Fruit fly (Drosophila melanogaster): Measurements from ENCODE around the gene CG14315.

CG14315 gene

dm6 chr3R:18169982-18170531 lies 11.6 kb downstream of the CG14315 start (continued):
- TF ChIP-seq cg (GFP tag; optimal IDR thresholded peaks at IDR 0.05): peak; percentile 56
- TF ChIP-seq Elba2 (GFP tag; optimal IDR thresholded peaks at IDR 0.05): peak; percentile 85
- TF ChIP-seq sd (tag; optimal IDR thresholded peaks at IDR 0.05): no peak
- TF ChIP-seq CG18599 (GFP tag; optimal IDR thresholded peaks at IDR 0.05): peak; percentile 13
- no peak for TF ChIP-seq gfzf (GFP tag; optimal IDR thresholded peaks at IDR 0.05)
- no peak for TF ChIP-seq CG3726 (GFP tag; IDR thresholded peaks at IDR 0.05)
- no peak for TF ChIP-seq Hr78 (GFP tag; optimal IDR thresholded peaks at IDR 0.05)
- TF ChIP-seq CG2678 (tag; optimal IDR thresholded peaks at IDR 0.05): peak; percentile 25
- TF ChIP-seq gro (GFP tag; optimal IDR thresholded peaks at IDR 0.05): peak; percentile 26
- TF ChIP-seq CG42726 (GFP tag; IDR thresholded peaks at IDR 0.05; ENCODE audit: partially characterized antibody): no peak
- TF ChIP-seq CG31441 (GFP tag; IDR thresholded peaks at IDR 0.05): no peak

DNA sequence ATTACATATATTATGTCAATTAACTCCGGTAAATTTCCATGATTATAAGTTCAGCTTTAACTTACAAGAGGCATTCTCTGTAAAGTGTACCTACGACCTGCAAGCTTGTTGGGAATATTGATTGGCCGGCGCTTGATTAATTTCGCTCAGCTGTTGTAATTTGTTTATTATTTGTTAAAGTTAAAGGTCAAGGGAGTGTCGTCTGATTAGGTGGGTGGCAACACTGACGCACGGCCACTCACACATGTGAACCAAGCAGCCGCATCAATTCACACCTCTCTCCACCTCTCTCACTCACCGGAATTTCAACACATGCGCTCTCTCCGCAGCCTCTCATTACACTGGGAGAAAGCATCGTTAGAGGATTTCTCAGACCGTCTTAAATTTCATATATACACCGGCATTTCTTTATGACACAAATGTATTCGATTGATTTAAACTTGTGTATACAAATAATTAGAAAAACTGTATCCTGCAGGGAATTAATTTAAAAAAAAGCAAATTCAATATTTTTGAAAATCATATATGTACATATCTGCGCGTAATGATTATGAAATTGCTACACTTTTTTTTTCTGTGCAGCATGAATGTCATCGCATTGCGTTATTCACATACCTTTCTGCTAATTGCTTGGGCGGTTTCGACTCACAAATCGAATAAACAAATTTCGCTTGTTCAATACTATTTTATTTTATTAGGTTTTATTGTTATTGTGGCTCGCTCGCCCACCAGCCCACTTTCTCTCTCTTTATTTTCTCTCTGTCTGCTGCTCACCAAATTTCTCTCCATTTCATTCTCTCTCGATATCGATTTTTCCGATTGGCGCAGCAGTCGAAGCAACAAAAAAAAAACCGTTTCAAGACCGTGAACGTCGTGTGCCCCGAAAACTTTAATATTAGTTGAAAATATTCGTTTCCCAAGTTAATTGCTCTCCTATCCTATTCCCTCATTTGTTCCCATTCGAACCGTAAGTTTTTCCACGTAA lies 13.8 kb downstream of the CG14315 start:
- TF ChIP-seq gcm2 (GFP tag; optimal IDR thresholded peaks at IDR 0.05) (peak; percentile 89), CG8388 (GFP tag; optimal IDR thresholded peaks at IDR 0.05) (peak; percentile 92), cato (GFP tag; optimal IDR thresholded peaks at IDR 0.05; ENCODE audit: borderline replicate concordance) (peak; percentile 89), CG10979 (tag; optimal IDR thresholded peaks at IDR 0.05) (peak; percentile 94), CG7745 (tag; optimal IDR thresholded peaks at IDR 0.05) (no peak), az2 (GFP tag; optimal IDR thresholded peaks at IDR 0.05) (peak; percentile 95), CG9932 (GFP tag; IDR thresholded peaks at IDR 0.05) (peak; percentile 82), CG31388 (GFP tag; optimal IDR thresholded peaks at IDR 0.05) (peak; percentile 77), Sin3A (optimal IDR thresholded peaks at IDR 0.05) (no peak), pita (GFP tag; optimal IDR thresholded peaks at IDR 0.05) (no peak), CG30020 (tag; optimal IDR thresholded peaks at IDR 0.05) (no peak), hb (GFP tag; IDR thresholded peaks at IDR 0.05; ENCODE audit: partially characterized antibody) (no peak), tap (tag; optimal IDR thresholded peaks at IDR 0.05) (peak; percentile 86), lola (GFP tag; optimal IDR thresholded peaks at IDR 0.05) (peak in 1 of 3 experiments; percentile 94), sima (GFP tag; optimal IDR thresholded peaks at IDR 0.05) (peak; percentile 58), cad (GFP tag; optimal IDR thresholded peaks at IDR 0.05) (no peak), ash1 (GFP tag; optimal IDR thresholded peaks at IDR 0.05) (peak; percentile 43), CG14050 (GFP tag; IDR thresholded peaks at IDR 0.05) (peak; percentile 81), CG42726 (GFP tag; IDR thresholded peaks at IDR 0.05; ENCODE audit: partially characterized antibody) (no peak), pfk (GFP tag; optimal IDR thresholded peaks at IDR 0.05) (peak; percentile 6), org-1 (GFP tag; optimal IDR thresholded peaks at IDR 0.05) (peak; percentile 94), Hr51 (GFP tag; optimal IDR thresholded peaks at IDR 0.05) (peak; percentile 84 to 95), Adf1 (GFP tag; IDR thresholded peaks at IDR 0.05) (peak; percentile 67), ranshi (GFP tag; IDR thresholded peaks at IDR 0.05) (peak; percentile 86), zfh2 (GFP tag; optimal IDR thresholded peaks at IDR 0.05) (peak; percentile 84), ken (GFP tag; IDR thresholded peaks at IDR 0.05) (peak; percentile 81; the same call in 2 of the 3 replicates), grau (tag; optimal IDR thresholded peaks at IDR 0.05) (peak; percentile 94), CG4730 (GFP tag; IDR thresholded peaks at IDR 0.05) (peak; percentile 80), peb (GFP tag; IDR thresholded peaks at IDR 0.05) (peak; percentile 84), Oaz (GFP tag; IDR thresholded peaks at IDR 0.05) (peak; percentile 77), CG6272 (GFP tag; IDR thresholded peaks at IDR 0.05) (peak; percentile 83), CG14667 (GFP tag; IDR thresholded peaks at IDR 0.05) (peak; percentile 79), slou (GFP tag; optimal IDR thresholded peaks at IDR 0.05) (peak; percentile 86), CG10654 (GFP tag; optimal IDR thresholded peaks at IDR 0.05) (peak; percentile 89), sd (tag; optimal IDR thresholded peaks at IDR 0.05) (peak; percentile 94), CG4282 (GFP tag; optimal IDR thresholded peaks at IDR 0.05) (peak; percentile 50), CG7786 (GFP tag; optimal IDR thresholded peaks at IDR 0.05) (peak; percentile 88)

All from whole organism, embryonic.